Fruit fly (Drosophila melanogaster) whole organism, prepupa: ENCODE measurements around the gene CG7916.
A peak's percentile ranks its signal among the peaks of the same experiment; 100 is the strongest.

Experiments used
- Blimp-1 ChIP-seq: fragments of 200-800 bp; sonication (Bioruptor generic); optimal IDR thresholded peaks from 3 replicates; lab custom pipeline; 2017; ENCODE audit warnings: missing biosample characterization, missing genetic modification characterization, mild to moderate bottlenecking, moderate library complexity, missing genetic modification reagents
- CG10669 ChIP-seq: fragments of 200-800 bp; sonication (Bioruptor generic); optimal IDR thresholded peaks from 3 replicates; lab custom pipeline; 2018; ENCODE audit warnings: missing biosample characterization, mild to moderate bottlenecking, missing genetic modification characterization, moderate library complexity
- CG11294 ChIP-seq: fragments of 200-800 bp; sonication (Bioruptor generic); IDR thresholded peaks from 2 replicates; pipeline ENCODE4 v1.3.6; 2022; ENCODE audit warnings: missing biosample characterization, missing genetic modification characterization
- CG11762 ChIP-seq: fragments of 200-800 bp; sonication (Bioruptor generic); optimal IDR thresholded peaks from 3 replicates; lab custom pipeline; 2016; ENCODE audit warnings: missing biosample characterization, missing genetic modification characterization; ENCODE audit not compliant: insufficient read depth
- CG15336 ChIP-seq: fragments of 200-800 bp; sonication (Bioruptor generic); IDR thresholded peaks from 2 replicates; pipeline ENCODE4 v1.3.6; 2022; ENCODE audit warnings: missing biosample characterization, missing genetic modification characterization
- CG31627 ChIP-seq: fragments of 200-800 bp; sonication (Bioruptor generic); optimal IDR thresholded peaks from 3 replicates; lab custom pipeline; 2016; ENCODE audit warnings: missing biosample characterization, missing genetic modification characterization
- CG32006 ChIP-seq: fragments of 200-800 bp; sonication (Bioruptor generic); optimal IDR thresholded peaks from 3 replicates; lab custom pipeline; 2017; ENCODE audit warnings: missing biosample characterization, mild to moderate bottlenecking, missing genetic modification characterization
- CG34406 ChIP-seq: fragments of 200-800 bp; sonication (Bioruptor generic); optimal IDR thresholded peaks from 3 replicates; lab custom pipeline; 2016; ENCODE audit warnings: missing biosample characterization, missing genetic modification characterization
- CG3919 ChIP-seq: fragments of 200-800 bp; sonication (Bioruptor generic); optimal IDR thresholded peaks from 3 replicates; lab custom pipeline; 2016; ENCODE audit warnings: missing biosample characterization, missing genetic modification characterization
- CG4318 ChIP-seq: fragments of 200-800 bp; sonication (Bioruptor generic); optimal IDR thresholded peaks from 3 replicates; lab custom pipeline; 2017; ENCODE audit warnings: missing biosample characterization, mild to moderate bottlenecking, missing genetic modification characterization
- CG6792 ChIP-seq: fragments of 200-800 bp; sonication (Bioruptor generic); optimal IDR thresholded peaks from 3 replicates; lab custom pipeline; 2016; ENCODE audit warnings: missing biosample characterization, missing genetic modification characterization
- CG6808 ChIP-seq: fragments of 200-800 bp; sonication (Bioruptor generic); optimal IDR thresholded peaks from 3 replicates; lab custom pipeline; 2017; ENCODE audit warnings: missing biosample characterization, missing genetic modification characterization, mild to moderate bottlenecking, moderate library complexity, missing genetic modification reagents
- CG6854 ChIP-seq: fragments of 200-800 bp; sonication (Bioruptor generic); optimal IDR thresholded peaks from 2 replicates; lab custom pipeline; 2017; ENCODE audit warnings: missing biosample characterization, mild to moderate bottlenecking, missing genetic modification characterization
- CG8632 ChIP-seq: fragments of 200-800 bp; sonication (Bioruptor generic); optimal IDR thresholded peaks from 3 replicates; lab custom pipeline; 2016; ENCODE audit warnings: missing biosample characterization, missing genetic modification characterization
- Eip78C ChIP-seq: fragments of 200-800 bp; sonication (Bioruptor generic); peaks from one replicate; lab custom pipeline; 2016; ENCODE audit warnings: missing biosample characterization, missing genetic modification characterization
- Eip93F ChIP-seq: fragments of 200-800 bp; sonication (Bioruptor generic); optimal IDR thresholded peaks from 2 replicates; lab custom pipeline; 2016; ENCODE audit warnings: missing biosample characterization, mild to moderate bottlenecking, missing genetic modification characterization
- Ets21C ChIP-seq: fragments of 200-800 bp; sonication (Bioruptor generic); optimal IDR thresholded peaks from 3 replicates; lab custom pipeline; 2016; ENCODE audit warnings: missing biosample characterization, missing genetic modification characterization
- Gug ChIP-seq: fragments of 200-800 bp; sonication (Bioruptor generic); IDR thresholded peaks from 2 replicates; pipeline ENCODE4 v1.3.6; 2022; ENCODE audit warnings: missing biosample characterization, missing genetic modification characterization
- Hr39 ChIP-seq: fragments of 200-800 bp; sonication (Bioruptor generic); optimal IDR thresholded peaks from 2 replicates; lab custom pipeline; 2016; ENCODE audit warnings: missing biosample characterization, missing genetic modification characterization
- Lpt ChIP-seq: fragments of 200-800 bp; sonication (Bioruptor generic); optimal IDR thresholded peaks from 3 replicates; lab custom pipeline; 2016; ENCODE audit warnings: missing biosample characterization, missing genetic modification characterization
- Met ChIP-seq: fragments of 200-800 bp; sonication (Bioruptor generic); optimal IDR thresholded peaks from 3 replicates; lab custom pipeline; 2016; ENCODE audit warnings: missing biosample characterization, missing genetic modification characterization
- Smox ChIP-seq: fragments of 200-800 bp; sonication (Bioruptor generic); optimal IDR thresholded peaks from 3 replicates; lab custom pipeline; 2016; ENCODE audit warnings: missing biosample characterization, missing genetic modification characterization
- cyc ChIP-seq: fragments of 200-800 bp; sonication (Bioruptor generic); optimal IDR thresholded peaks from 3 replicates; lab custom pipeline; 2016; ENCODE audit warnings: missing biosample characterization, missing genetic modification characterization
- dsx ChIP-seq: fragments of 200-800 bp; optimal IDR thresholded peaks from 3 replicates; lab custom pipeline; 2019; ENCODE audit warnings: missing biosample characterization, mild to moderate bottlenecking, missing genetic modification characterization, moderate library complexity; ENCODE audit not compliant: poor library complexity, severe bottlenecking
- esn ChIP-seq: fragments of 200-800 bp; sonication (Bioruptor generic); optimal IDR thresholded peaks from 2 replicates; lab custom pipeline; 2016; ENCODE audit warnings: missing biosample characterization, mild to moderate bottlenecking, missing genetic modification characterization, moderate library complexity
- fd59A ChIP-seq: fragments of 200-800 bp; sonication (Bioruptor generic); optimal IDR thresholded peaks from 2 replicates; lab custom pipeline; 2017; ENCODE audit warnings: missing biosample characterization, mild to moderate bottlenecking, missing genetic modification characterization, missing genetic modification reagents
- fd85E ChIP-seq: fragments of 200-800 bp; sonication (Bioruptor generic); optimal IDR thresholded peaks from 3 replicates; lab custom pipeline; 2016; ENCODE audit warnings: missing biosample characterization, missing genetic modification characterization
- fkh ChIP-seq: fragments of 200-800 bp; sonication (Bioruptor generic); optimal IDR thresholded peaks from 3 replicates; lab custom pipeline; 2017; ENCODE audit warnings: missing biosample characterization, mild to moderate bottlenecking, missing genetic modification characterization, moderate library complexity
- lz ChIP-seq: fragments of 200-800 bp; sonication (Bioruptor generic); optimal IDR thresholded peaks from 3 replicates; lab custom pipeline; 2016; ENCODE audit warnings: missing biosample characterization, missing genetic modification characterization
- salr ChIP-seq, 2 experiments: fragments of 200-800 bp; sonication (Bioruptor generic); optimal IDR thresholded peaks; 3 replicates each; lab custom pipeline; 2016 to 2018; ENCODE audit warnings: missing biosample characterization in 2 of 2, missing genetic modification characterization in 2 of 2, mild to moderate bottlenecking in 1 of 2
- spab ChIP-seq: fragments of 200-800 bp; sonication (Bioruptor generic); optimal IDR thresholded peaks from 2 replicates; lab custom pipeline; 2017; ENCODE audit warnings: missing biosample characterization, mild to moderate bottlenecking, missing genetic modification characterization, missing genetic modification reagents
- ss ChIP-seq, 2 experiments: fragments of 200-800 bp; sonication (Bioruptor generic); optimal IDR thresholded peaks; 2 replicates in 1 of 2; 3 replicates in 1 of 2; lab custom pipeline; 2017 to 2018; ENCODE audit warnings: mild to moderate bottlenecking in 2 of 2, missing biosample characterization in 2 of 2, missing genetic modification characterization in 2 of 2, moderate library complexity in 1 of 2
- svp ChIP-seq: fragments of 200-800 bp; sonication (Bioruptor generic); peaks from one replicate; lab custom pipeline; 2016; ENCODE audit warnings: missing biosample characterization, missing genetic modification characterization
- topi ChIP-seq: fragments of 200-800 bp; sonication (Bioruptor generic); optimal IDR thresholded peaks from 3 replicates; lab custom pipeline; 2016; ENCODE audit warnings: missing biosample characterization, missing genetic modification characterization
- vri ChIP-seq: fragments of 200-800 bp; sonication (Bioruptor generic); optimal IDR thresholded peaks from 3 replicates; lab custom pipeline; 2016; ENCODE audit warnings: missing biosample characterization, mild to moderate bottlenecking, missing genetic modification characterization

Gene CG7916

DNA sequence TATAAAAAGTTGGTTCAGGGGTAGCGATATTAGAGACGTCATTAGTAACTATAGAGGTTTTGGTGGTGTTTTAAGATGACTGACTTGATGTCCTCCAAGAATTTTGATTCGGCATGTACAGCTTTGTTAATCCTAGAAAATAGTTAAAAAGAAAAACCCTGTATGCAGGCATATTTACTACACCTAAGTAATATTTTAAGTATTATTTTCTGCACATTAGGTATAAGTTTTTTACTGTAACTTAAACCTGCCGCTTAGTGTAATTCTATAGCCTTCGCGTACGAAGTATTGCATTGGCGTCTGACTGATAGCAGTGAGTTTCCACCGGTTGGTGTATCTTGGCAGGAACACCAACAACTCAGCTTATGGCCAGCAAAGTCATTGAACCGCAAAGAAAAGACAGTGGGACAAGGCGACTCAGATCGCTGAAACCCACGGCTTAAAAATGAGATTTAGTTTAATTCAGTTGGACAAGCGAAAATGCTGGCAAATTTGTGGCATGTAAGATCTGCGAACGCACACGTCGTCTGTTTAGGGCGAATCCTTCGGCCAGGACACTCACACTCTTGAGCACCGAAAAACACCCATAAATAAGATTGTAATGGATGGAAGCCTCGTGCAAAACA lies 38.2 kb downstream of the CG7916 start (continued):
- TF ChIP-seq CG15336 (GFP tag; lab: Robert Waterston, UW): 0 out of 2 replicates have a peak, but pooled peaks have one; percentile 7
- no peak for TF ChIP-seq vri (GFP tag; lab: Kevin White, UChicago)
- TF ChIP-seq CG10669: peak; percentile 29
- TF ChIP-seq CG8632: peak; percentile 15
- peak; percentile 37 for TF ChIP-seq fd59A (GFP tag; lab: Kevin White, UChicago)
- TF ChIP-seq salr (GFP tag; optimal IDR thresholded peaks at IDR 0.05; lab: Kevin White, UChicago): peak in 1 of 2 experiments; percentile 5
- TF ChIP-seq CG11294 (GFP tag; lab: Robert Waterston, UW): no peak
- TF ChIP-seq Lpt: no peak
- TF ChIP-seq dsx: no peak
- peak; percentile 63 for TF ChIP-seq CG6808 (GFP tag; lab: Kevin White, UChicago)
- peak; percentile 63 for TF ChIP-seq esn (GFP tag; lab: Kevin White, UChicago)
- TF ChIP-seq Gug (GFP tag; lab: Robert Waterston, UW): no peak
- TF ChIP-seq cyc (GFP tag; lab: Kevin White, UChicago): peak; percentile 45
- TF ChIP-seq CG32006 (GFP tag; lab: Kevin White, UChicago): peak; percentile 12
- TF ChIP-seq Met (GFP tag; lab: Kevin White, UChicago): peak; percentile 58
- TF ChIP-seq Blimp-1: peak; percentile 34
- peak; percentile 30 for TF ChIP-seq spab
- TF ChIP-seq CG11762: no peak
- TF ChIP-seq fd85E (GFP tag; lab: Kevin White, UChicago): no peak
- no peak for TF ChIP-seq CG4318 (GFP tag; lab: Kevin White, UChicago)
- peak; percentile 17 for TF ChIP-seq Ets21C (GFP tag; lab: Kevin White, UChicago)
- TF ChIP-seq CG31627 (GFP tag; lab: Kevin White, UChicago): peak; percentile 37
- TF ChIP-seq lz (GFP tag; lab: Kevin White, UChicago): peak; percentile 35
- TF ChIP-seq CG34406: peak; percentile 33
- TF ChIP-seq, all 60 proteins: peak for 32

DNA sequence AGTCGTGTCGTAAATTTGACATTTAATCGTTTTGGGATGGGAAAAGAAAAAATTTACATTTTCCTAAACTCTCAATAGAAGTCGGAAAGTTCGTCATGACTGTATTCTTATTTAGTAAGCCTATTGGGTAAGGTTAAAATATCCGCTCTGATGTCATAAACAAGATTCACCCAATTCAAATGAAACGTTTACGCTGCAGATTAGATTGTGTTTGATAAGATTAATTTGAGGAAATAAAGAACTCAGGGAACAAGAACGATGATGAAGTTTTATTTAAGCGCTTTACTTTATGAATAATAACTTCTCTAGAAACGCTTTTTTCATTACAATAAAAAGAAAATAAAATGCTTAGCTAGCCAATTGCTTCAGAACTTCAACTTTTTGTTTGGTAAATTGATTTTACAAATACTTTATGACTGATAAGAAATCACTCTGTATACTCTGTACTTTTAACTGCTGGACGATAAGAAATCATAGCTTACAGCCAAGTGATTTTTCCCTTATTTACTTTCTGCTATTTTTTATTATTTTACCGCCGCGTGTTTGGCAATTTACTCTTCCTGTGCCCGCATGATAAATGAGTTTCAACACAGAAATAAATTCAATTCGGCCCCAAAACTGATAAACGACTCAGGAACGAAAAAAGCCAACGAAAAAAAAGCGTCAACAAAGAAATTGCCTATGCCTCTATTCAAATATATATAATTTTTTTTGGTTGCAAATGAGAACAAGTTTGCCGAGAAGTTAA lies 39.9 kb downstream of the CG7916 start:
- TF ChIP-seq CG6808 (GFP tag; lab: Kevin White, UChicago) (peak; percentile 15), topi (peak; percentile 1), fkh (peak; percentile 59), CG6854 (peak; percentile 58), CG11762 (no peak), Blimp-1 (peak; percentile 8), Eip78C (GFP tag; lab: Kevin White, UChicago) (peak; percentile 20), CG6792 (GFP tag; lab: Kevin White, UChicago) (no peak), Eip93F (GFP tag; lab: Kevin White, UChicago) (peak; percentile 69), ss (GFP tag; optimal IDR thresholded peaks at IDR 0.05; lab: Kevin White, UChicago) (peak in 1 of 2 experiments; percentile 5), vri (GFP tag; lab: Kevin White, UChicago) (peak; percentile 54), svp (GFP tag; lab: Kevin White, UChicago) (peak; percentile 65), CG3919 (no peak)

- no peak for TF ChIP-seq Smox (GFP tag; lab: Kevin White, UChicago)
- TF ChIP-seq vri (GFP tag; lab: Kevin White, UChicago): peak; percentile 52
- no peak for TF ChIP-seq Hr39
Observed at dm6 chr2L:13889934-13890333, 43.4 kb downstream of the CG7916 start.
